Worm (Caenorhabditis elegans) whole organism, L1 larva: ENCODE data around the gene srd-31.

Experiments used
- aly-2 ChIP-seq: fragments of 150-350 bp; optimal IDR thresholded peaks from 2 replicates; lab custom pipeline; 2014; ENCODE audit warnings: missing biosample characterization, missing genetic modification characterization
- ceh-90 ChIP-seq: sonication (generic microtip); optimal IDR thresholded peaks from 2 replicates; lab custom pipeline; 2016; ENCODE audit warnings: missing genetic modification characterization, missing compliant biosample characterization
- fkh-10 ChIP-seq: sonication (generic microtip); optimal IDR thresholded peaks from 2 replicates; lab custom pipeline; 2017; ENCODE audit warnings: missing biosample characterization, missing genetic modification reagents, missing genetic modification characterization
- lin-15B ChIP-seq: fragments of 150-350 bp; sonication (generic microtip); optimal IDR thresholded peaks from 3 replicates; lab custom pipeline; 2014; ENCODE audit warnings: missing biosample characterization, missing genetic modification characterization
- nhr-237 ChIP-seq: fragments of 150-350 bp; optimal IDR thresholded peaks from 2 replicates; lab custom pipeline; 2014; ENCODE audit warnings: missing biosample characterization, missing genetic modification characterization
- nhr-76 ChIP-seq: sonication (generic microtip); optimal IDR thresholded peaks from 2 replicates; lab custom pipeline; 2017; ENCODE audit warnings: missing biosample characterization, missing genetic modification characterization
- pqm-1 ChIP-seq: sonication (generic microtip); optimal IDR thresholded peaks from 3 replicates; lab custom pipeline; 2017; ENCODE audit warnings: missing biosample characterization, missing genetic modification characterization
- unc-62 ChIP-seq: fragments of 150-350 bp; optimal IDR thresholded peaks from 2 replicates; lab custom pipeline; 2014; ENCODE audit warnings: missing biosample characterization, missing genetic modification reagents, missing genetic modification characterization

- TF ChIP-seq lin-15B (tag; lab: Kevin White, UChicago) (no peak), aly-2 (tag; lab: Kevin White, UChicago) (no peak), pqm-1 (no peak), fkh-10 (GFP tag; lab: Kevin White, UChicago) (no peak), unc-62 (GFP tag; lab: Kevin White, UChicago) (no peak), ceh-90 (tag; lab: Kevin White, UChicago) (no peak), nhr-237 (tag; lab: Kevin White, UChicago) (no peak), nhr-76 (tag; lab: Kevin White, UChicago) (no peak)
Measured at ce11 chrV:7634657-7635056, at the start of gene srd-31.
